Worm (Caenorhabditis elegans): ENCODE data around the gene unc-129.

- no peak for TF ChIP-seq snpc-3.4 (tag; optimal IDR thresholded peaks at IDR 0.05)
- no peak for TF ChIP-seq lin-26 (GFP tag; IDR thresholded peaks at IDR 0.05)
- TF ChIP-seq K11D2.4 (GFP tag; IDR thresholded peaks at IDR 0.05): no peak
Observed at ce11 chrIV:9051036-9051435, 45.8 kb upstream of the unc-129 start.

Measured in whole organism, young adult.